Worm (Caenorhabditis elegans): ENCODE data around the gene mrpl-4.

DNA sequence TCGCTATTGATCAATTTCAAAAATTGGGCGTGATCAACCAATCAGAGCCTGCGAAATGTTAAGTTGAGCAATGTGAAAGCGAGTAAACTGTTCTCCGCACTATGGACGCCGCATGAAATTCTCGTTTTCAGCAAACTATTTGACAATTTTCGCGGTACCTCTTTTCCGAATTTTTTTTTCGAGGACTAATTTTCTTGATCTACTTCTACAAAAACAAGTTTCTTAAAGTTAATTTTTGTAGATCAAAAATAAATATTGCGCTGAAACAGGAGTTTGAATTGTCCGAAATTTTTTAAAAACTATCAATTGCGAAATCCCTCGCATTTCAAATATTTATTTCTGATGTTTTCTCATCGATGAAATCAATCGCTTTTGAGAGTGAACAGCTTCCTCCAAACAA, 50.6 kb downstream of the mrpl-4 start:
- TF ChIP-seq aly-2 (tag; optimal IDR thresholded peaks at IDR 0.05) (no peak), fkh-10 (GFP tag; optimal IDR thresholded peaks at IDR 0.05) (no peak), lsy-12 (tag; optimal IDR thresholded peaks at IDR 0.05) (no peak), jun-1 (tag; optimal IDR thresholded peaks at IDR 0.05) (no peak), R02D3.7 (tag; optimal IDR thresholded peaks at IDR 0.05) (no peak), unc-39 (tag; optimal IDR thresholded peaks at IDR 0.05) (no peak)
